Fruit fly (Drosophila melanogaster): ENCODE results near the gene CG18231.

dm6 chr3L:18559958-18560357, 47.3 kb upstream of the CG18231 start, which contains the start of gene AstC-R1:
- TF ChIP-seq CG32532 (GFP tag; IDR thresholded peaks at IDR 0.05), result no peak
- TF ChIP-seq hkb (optimal IDR thresholded peaks at IDR 0.05), result no peak
- TF ChIP-seq hkb (GFP tag; IDR thresholded peaks at IDR 0.05), result no peak
- TF ChIP-seq D19A (tag; optimal IDR thresholded peaks at IDR 0.05), result no peak
- no peak for TF ChIP-seq CG2712 (tag; optimal IDR thresholded peaks at IDR 0.05)
- TF ChIP-seq Hr39 (optimal IDR thresholded peaks at IDR 0.05), result no peak
- TF ChIP-seq Ada2b (GFP tag; IDR thresholded peaks at IDR 0.05), result no peak
- TF ChIP-seq sna (GFP tag; IDR thresholded peaks at IDR 0.05; ENCODE audit: partially characterized antibody), result no peak
- TF ChIP-seq CG6854 (GFP tag; optimal IDR thresholded peaks at IDR 0.05), result no peak
- no peak for TF ChIP-seq Sry-β (GFP tag; optimal IDR thresholded peaks at IDR 0.05)
- no peak for TF ChIP-seq B-H2 (GFP tag; optimal IDR thresholded peaks at IDR 0.05)
